Worm (Caenorhabditis elegans) whole organism, mixed stage, embryonic: ENCODE results near the gene B0334.20.

Source experiments
- blmp-1 ChIP-seq: fragments of 150-350 bp; optimal IDR thresholded peaks from 2 replicates; lab custom pipeline; 2014; ENCODE audit warnings: missing biosample characterization, missing genetic modification characterization
- cnd-1 ChIP-seq: fragments of 200-800 bp; sonication (Bioruptor generic); optimal IDR thresholded peaks from 2 replicates; lab custom pipeline; 2018; ENCODE audit warnings: mild to moderate bottlenecking, missing genetic modification characterization, missing compliant biosample characterization
- lin-13 ChIP-seq: fragments of 150-350 bp; optimal IDR thresholded peaks from 2 replicates; lab custom pipeline; 2014; ENCODE audit warnings: missing biosample characterization, missing genetic modification characterization
- lin-32 ChIP-seq: fragments of 200-800 bp; sonication (Bioruptor generic); optimal IDR thresholded peaks from 2 replicates; lab custom pipeline; 2018; ENCODE audit warnings: mild to moderate bottlenecking, missing genetic modification characterization, missing compliant biosample characterization
- lsy-2 ChIP-seq: fragments of 150-350 bp; optimal IDR thresholded peaks from 2 replicates; lab custom pipeline; 2014; ENCODE audit warnings: missing biosample characterization, missing genetic modification characterization
- nhr-237 ChIP-seq: fragments of 150-350 bp; optimal IDR thresholded peaks from 2 replicates; lab custom pipeline; 2014; ENCODE audit warnings: missing biosample characterization, missing genetic modification characterization
- nhr-28 ChIP-seq: fragments of 150-350 bp; optimal IDR thresholded peaks from 2 replicates; lab custom pipeline; 2014; ENCODE audit warnings: missing biosample characterization, missing genetic modification characterization
- tbx-8 ChIP-seq: fragments of 200-800 bp; sonication (Bioruptor generic); optimal IDR thresholded peaks from 2 replicates; lab custom pipeline; 2018; ENCODE audit warnings: mild to moderate bottlenecking, missing genetic modification characterization, moderate library complexity, missing compliant biosample characterization
- ztf-11 ChIP-seq: fragments of 150-350 bp; optimal IDR thresholded peaks from 2 replicates; lab custom pipeline; 2014; ENCODE audit warnings: missing biosample characterization, missing genetic modification characterization

DNA sequence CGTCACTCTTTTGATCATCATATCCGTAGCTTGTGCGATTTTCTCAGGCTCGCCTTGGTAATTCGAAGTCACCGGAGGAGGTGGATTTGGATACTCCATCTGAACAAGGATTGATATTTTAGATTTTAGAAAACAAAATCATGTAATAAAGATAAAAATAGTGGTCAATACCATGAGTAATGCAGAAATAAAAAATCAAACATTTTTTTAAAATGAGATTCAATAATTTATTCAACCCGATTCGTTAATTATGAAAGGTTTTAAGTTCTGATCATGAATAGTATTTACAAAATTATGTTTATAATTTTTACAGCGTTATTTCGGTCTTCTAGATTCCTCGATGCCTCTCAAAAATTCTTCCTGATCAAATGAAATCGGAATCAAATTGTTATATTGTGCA lies 33.5 kb upstream of the B0334.20 start, which contains the start of gene mdt-8:
- TF ChIP-seq nhr-237 (tag; lab: Kevin White, UChicago): no peak
- TF ChIP-seq ztf-11 (tag; lab: Kevin White, UChicago): no peak
- TF ChIP-seq lin-32 (GFP tag; lab: Kevin White, UChicago): no peak
- TF ChIP-seq lin-13 (tag; lab: Kevin White, UChicago): no peak
- TF ChIP-seq nhr-28 (tag; lab: Kevin White, UChicago): no peak
- no peak for TF ChIP-seq lsy-2 (tag; lab: Kevin White, UChicago)
- no peak for TF ChIP-seq tbx-8
- TF ChIP-seq cnd-1: no peak
- TF ChIP-seq blmp-1 (tag; lab: Kevin White, UChicago): no peak
